Fruit fly (Drosophila melanogaster): ENCODE results near the gene CG9287.

CG9287 gene

DNA sequence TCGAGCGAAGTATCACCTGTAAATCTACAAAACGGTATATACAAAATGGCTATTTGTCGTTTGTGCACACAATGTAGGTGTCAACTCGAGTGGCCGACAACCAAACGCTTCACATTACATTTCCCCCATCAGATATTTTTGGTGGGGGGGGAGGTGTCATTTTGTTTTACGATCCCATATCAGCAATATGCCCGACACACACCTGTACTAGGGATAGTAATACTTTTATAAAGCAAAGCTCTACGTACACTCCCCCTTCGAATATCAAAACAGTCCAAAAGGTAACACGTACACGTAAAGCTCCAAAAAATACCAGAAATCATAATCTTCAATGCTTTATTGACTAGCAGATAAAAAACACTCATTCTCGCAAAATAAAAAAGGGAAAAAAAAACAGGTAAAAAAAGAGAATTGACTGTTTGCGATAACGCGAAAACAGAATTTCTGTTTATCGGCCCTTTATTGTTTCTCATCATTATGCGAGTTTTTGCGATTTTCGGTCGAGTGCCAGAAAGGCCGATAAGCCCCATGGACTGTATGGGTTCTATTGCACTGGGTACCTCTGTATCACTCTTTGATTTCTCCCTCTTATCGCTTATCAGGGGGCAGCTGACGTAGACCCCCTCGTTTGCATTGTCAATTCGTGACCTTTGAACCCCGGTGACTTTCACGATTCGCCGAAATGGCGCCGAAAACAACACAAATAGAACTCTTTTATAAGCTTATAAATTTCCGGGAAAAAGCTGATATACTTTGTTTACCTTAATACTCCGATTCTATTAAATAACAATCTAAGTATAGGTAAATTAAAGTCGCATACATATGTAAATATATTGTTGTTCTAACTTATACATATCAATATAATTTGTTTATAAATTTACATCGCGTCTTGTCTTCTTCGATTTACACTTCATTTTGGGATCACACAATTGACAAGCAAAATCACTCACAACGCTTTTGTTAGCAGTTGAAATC, 25.3 kb upstream of the CG9287 start, which contains the start of gene CatB (continued):
- TF ChIP-seq Hr78 (GFP tag; optimal IDR thresholded peaks at IDR 0.05): peak in 1 of 2 experiments; percentile 68
- TF ChIP-seq CG4404 (GFP tag; IDR thresholded peaks at IDR 0.05): no peak
- no peak for TF ChIP-seq CG9727 (GFP tag; optimal IDR thresholded peaks at IDR 0.05)
- peak; percentile 11 for TF ChIP-seq CG2678 (tag; optimal IDR thresholded peaks at IDR 0.05)
- TF ChIP-seq gro (GFP tag; optimal IDR thresholded peaks at IDR 0.05): peak; percentile 38
- no peak for TF ChIP-seq CG10366 (GFP tag; IDR thresholded peaks at IDR 0.05)
- no peak for TF ChIP-seq ewg (GFP tag; optimal IDR thresholded peaks at IDR 0.05)
- TF ChIP-seq crol (GFP tag; IDR thresholded peaks at IDR 0.05): peak; percentile 25; the same call in 1 of the 2 replicates
- TF ChIP-seq Hmr (GFP tag; optimal IDR thresholded peaks at IDR 0.05): peak; percentile 25
- no peak for TF ChIP-seq Hand (GFP tag; optimal IDR thresholded peaks at IDR 0.05)
- TF ChIP-seq croc (GFP tag; conservative IDR thresholded peaks at IDR 0.05): no peak
- 0 out of 2 replicates have a peak, but pooled peaks have one; percentile 10 for TF ChIP-seq CG32532 (GFP tag; IDR thresholded peaks at IDR 0.05)
- no peak for TF ChIP-seq CG1602 (GFP tag; optimal IDR thresholded peaks at IDR 0.05)
- peak; percentile 97 for TF ChIP-seq sug (tag; optimal IDR thresholded peaks at IDR 0.05)
- TF ChIP-seq Hey (tag; optimal IDR thresholded peaks at IDR 0.05): peak; percentile 81
- TF ChIP-seq sr (GFP tag; IDR thresholded peaks at IDR 0.05): no peak
- TF ChIP-seq Deaf1 (tag; optimal IDR thresholded peaks at IDR 0.05): peak; percentile 29
- no peak for TF ChIP-seq Aef1 (GFP tag; IDR thresholded peaks at IDR 0.05)
- no peak for TF ChIP-seq Dref (GFP tag; IDR thresholded peaks at IDR 0.05)
- TF ChIP-seq corto (GFP tag; optimal IDR thresholded peaks at IDR 0.05): peak; percentile 53
- peak; percentile 20 for TF ChIP-seq HmgZ (tag; optimal IDR thresholded peaks at IDR 0.05)
- peak; percentile 61 for TF ChIP-seq sd (tag; optimal IDR thresholded peaks at IDR 0.05)
- TF ChIP-seq Xbp1 (GFP tag; optimal IDR thresholded peaks at IDR 0.05): no peak
- TF ChIP-seq CG10543 (GFP tag; optimal IDR thresholded peaks at IDR 0.05): peak; percentile 20
- TF ChIP-seq onecut (GFP tag; IDR thresholded peaks at IDR 0.05): no peak
- peak; percentile 90 for TF ChIP-seq exex (tag; optimal IDR thresholded peaks at IDR 0.05)
- no peak for TF ChIP-seq CG15601 (tag; optimal IDR thresholded peaks at IDR 0.05)

- peak; percentile 42 for TF ChIP-seq sug (tag; optimal IDR thresholded peaks at IDR 0.05)
- TF ChIP-seq exex (tag; optimal IDR thresholded peaks at IDR 0.05): peak; percentile 75
- TF ChIP-seq CG4282 (GFP tag; optimal IDR thresholded peaks at IDR 0.05): no peak
- no peak for TF ChIP-seq row (GFP tag; IDR thresholded peaks at IDR 0.05)
- no peak for TF ChIP-seq Kr (GFP tag; optimal IDR thresholded peaks at IDR 0.05)
- peak; percentile 88 for TF ChIP-seq mirr (GFP tag; optimal IDR thresholded peaks at IDR 0.05)
- TF ChIP-seq hbn (GFP tag; IDR thresholded peaks at IDR 0.05; ENCODE audit: partially characterized antibody): no peak
- no peak for TF ChIP-seq Elba2 (GFP tag; optimal IDR thresholded peaks at IDR 0.05)
- TF ChIP-seq Pdp1 (GFP tag; optimal IDR thresholded peaks at IDR 0.05): peak in 1 of 2 experiments; percentile 74
Measured at dm6 chr2L:8702907-8703626, 23.5 kb upstream of the CG9287 start.

Measured in whole organism, embryonic.